Worm (Caenorhabditis elegans): Measurements from ENCODE around the gene C18C4.7.

C18C4.7 gene

ce11 chrV:5584293-5584776, 17.3 kb upstream of the C18C4.7 start, which contains the start of gene pas-6 (continued):
- TF ChIP-seq xnd-1 (tag; optimal IDR thresholded peaks at IDR 0.05) = peak; percentile 84
- TF ChIP-seq Y53G8AR.9 (GFP tag; conservative IDR thresholded peaks at IDR 0.05) = no peak
- TF ChIP-seq lsy-27 (tag; optimal IDR thresholded peaks at IDR 0.05; ENCODE audit: borderline replicate concordance, insufficient read depth) = no peak
- no peak for TF ChIP-seq bed-1 (GFP tag; IDR thresholded peaks at IDR 0.05)
- no peak for TF ChIP-seq lin-26 (GFP tag; IDR thresholded peaks at IDR 0.05)
- no peak for TF ChIP-seq F57C9.4 (tag; optimal IDR thresholded peaks at IDR 0.05)
- TF ChIP-seq madf-3 (GFP tag; IDR thresholded peaks at IDR 0.05) = no peak
- TF ChIP-seq F39B2.1 (GFP tag; IDR thresholded peaks at IDR 0.05) = no peak

- TF ChIP-seq F57A8.1 (GFP tag; optimal IDR thresholded peaks at IDR 0.05) (no peak), zfh-2 (GFP tag; conservative IDR thresholded peaks at IDR 0.05) (no peak), ceh-40 (GFP tag; IDR thresholded peaks at IDR 0.05) (no peak), him-1 (tag; optimal IDR thresholded peaks at IDR 0.05) (no peak), F52B5.7 (tag; optimal IDR thresholded peaks at IDR 0.05) (peak; percentile 26), mxl-1 (tag; optimal IDR thresholded peaks at IDR 0.05) (no peak), T07F8.4 (tag; optimal IDR thresholded peaks at IDR 0.05) (no peak), athp-1 (tag; optimal IDR thresholded peaks at IDR 0.05) (peak; percentile 8), ceh-58 (GFP tag; IDR thresholded peaks at IDR 0.05) (0 out of 2 replicates have a peak, but pooled peaks have one; percentile 82), ztf-3 (GFP tag; optimal IDR thresholded peaks at IDR 0.05) (no peak), tbp1 (GFP tag; optimal IDR thresholded peaks at IDR 0.05) (peak; percentile 2), hmg-1.2 (GFP tag; IDR thresholded peaks at IDR 0.05) (0 out of 2 replicates have a peak, but pooled peaks have one; percentile 13), Y79H2A.3 (GFP tag; conservative IDR thresholded peaks at IDR 0.05) (no peak), pbrm-1 (GFP tag; IDR thresholded peaks at IDR 0.05) (peak; percentile 70), F39B2.1 (GFP tag; IDR thresholded peaks at IDR 0.05) (no peak), lin-26 (GFP tag; IDR thresholded peaks at IDR 0.05) (peak; percentile 63; the same call in 1 of the 2 replicates), madf-6 (GFP tag; IDR thresholded peaks at IDR 0.05) (peak; percentile 56), madf-10 (tag; optimal IDR thresholded peaks at IDR 0.05) (no peak), madf-3 (GFP tag; IDR thresholded peaks at IDR 0.05) (0 out of 2 replicates have a peak, but pooled peaks have one; percentile 73), cebp-1 (GFP tag; IDR thresholded peaks at IDR 0.05) (no peak), cebp-1 (tag; optimal IDR thresholded peaks at IDR 0.05) (peak; percentile 19), attf-6 (GFP tag; IDR thresholded peaks at IDR 0.05) (peak; percentile 44; the same call in 1 of the 2 replicates), B0336.3 (GFP tag; IDR thresholded peaks at IDR 0.05) (peak; percentile 75), tlf-1 (GFP tag; optimal IDR thresholded peaks at IDR 0.05) (peak; percentile 18), lsl-1 (GFP tag; optimal IDR thresholded peaks at IDR 0.05) (peak; percentile 16), lin-54 (GFP tag; optimal IDR thresholded peaks at IDR 0.05) (peak; percentile 22)
Observed at ce11 chrV:5582860-5583259, 15.8 kb upstream of the C18C4.7 start.

ce11 chrV:5582308-5582707, 15.3 kb upstream of the C18C4.7 start:
- no peak for TF ChIP-seq unc-130 (GFP tag; optimal IDR thresholded peaks at IDR 0.05)
- TF ChIP-seq chd-7 (tag; optimal IDR thresholded peaks at IDR 0.05) = peak; percentile 34
- TF ChIP-seq zfh-2 (GFP tag; conservative IDR thresholded peaks at IDR 0.05) = 0 out of 2 replicates have a peak, but pooled peaks have one; percentile 23
- 0 out of 2 replicates have a peak, but pooled peaks have one; percentile 26 for TF ChIP-seq pbrm-1 (GFP tag; IDR thresholded peaks at IDR 0.05)
- TF ChIP-seq nhr-179 (tag; optimal IDR thresholded peaks at IDR 0.05) = no peak
- TF ChIP-seq egrh-3 (GFP tag; IDR thresholded peaks at IDR 0.05) = no peak
- TF ChIP-seq hmg-20 (GFP tag; IDR thresholded peaks at IDR 0.05) = peak; percentile 33; the same call in 1 of the 2 replicates
- TF ChIP-seq him-1 (tag; optimal IDR thresholded peaks at IDR 0.05) = peak; percentile 29
- TF ChIP-seq mcd-1 (GFP tag; IDR thresholded peaks at IDR 0.05) = 0 out of 2 replicates have a peak, but pooled peaks have one; percentile 17

All from whole organism, young adult.